Fruit fly (Drosophila melanogaster) whole organism, embryonic: Measurements from ENCODE around the gene CG10570.
A peak's percentile ranks its signal among the peaks of the same experiment; 100 is the strongest.

ENCODE experiments used
- B-H2 ChIP-seq: fragments of 200-800 bp; sonication (Bioruptor generic); optimal IDR thresholded peaks from 2 replicates; lab custom pipeline; 2018; ENCODE audit warnings: missing biosample characterization, mild to moderate bottlenecking, missing genetic modification characterization
- Blimp-1 ChIP-seq: fragments of 200-800 bp; sonication (Bioruptor generic); optimal IDR thresholded peaks from 3 replicates; lab custom pipeline; 2018; ENCODE audit warnings: missing biosample characterization, missing genetic modification characterization, mild to moderate bottlenecking, moderate library complexity, missing genetic modification reagents
- CG10431 ChIP-seq: fragments of 200-800 bp; sonication (Bioruptor generic); optimal IDR thresholded peaks from 3 replicates; lab custom pipeline; 2018; ENCODE audit warnings: missing biosample characterization, mild to moderate bottlenecking, missing genetic modification characterization
- CG10959 ChIP-seq: fragments of 200-800 bp; sonication (Bioruptor generic); IDR thresholded peaks from 2 replicates; pipeline ENCODE4 v1.3.6; 2022; ENCODE audit warnings: missing biosample characterization, missing genetic modification characterization
- CG12391 ChIP-seq: fragments of 200-800 bp; sonication (Bioruptor generic); optimal IDR thresholded peaks from 3 replicates; lab custom pipeline; 2018; ENCODE audit warnings: missing biosample characterization, mild to moderate bottlenecking, missing genetic modification characterization, moderate library complexity
- CG13894 ChIP-seq: fragments of 200-800 bp; sonication (Bioruptor generic); optimal IDR thresholded peaks from 3 replicates; lab custom pipeline; 2018; ENCODE audit warnings: missing biosample characterization, mild to moderate bottlenecking, missing genetic modification characterization, moderate library complexity
- CG15601 ChIP-seq: fragments of 200-800 bp; sonication (Bioruptor generic); optimal IDR thresholded peaks from 3 replicates; lab custom pipeline; 2019; ENCODE audit warnings: missing biosample characterization, mild to moderate bottlenecking, missing genetic modification characterization, moderate library complexity
- CG16863 ChIP-seq: fragments of 200-800 bp; sonication (Bioruptor generic); optimal IDR thresholded peaks from 3 replicates; lab custom pipeline; 2016; ENCODE audit warnings: missing biosample characterization, missing genetic modification characterization
- CG17359 ChIP-seq: fragments of 200-800 bp; sonication (Bioruptor generic); optimal IDR thresholded peaks from 3 replicates; lab custom pipeline; 2018; ENCODE audit warnings: missing biosample characterization, mild to moderate bottlenecking, missing genetic modification characterization, moderate library complexity
- CG18599 ChIP-seq: fragments of 200-800 bp; sonication (Bioruptor generic); optimal IDR thresholded peaks from 3 replicates; lab custom pipeline; 2017; ENCODE audit warnings: missing biosample characterization, missing genetic modification characterization, mild to moderate bottlenecking, moderate library complexity, missing genetic modification reagents
- CG18764 ChIP-seq: fragments of 200-800 bp; sonication (Bioruptor generic); optimal IDR thresholded peaks from 3 replicates; lab custom pipeline; 2016; ENCODE audit warnings: missing biosample characterization, missing genetic modification characterization
- CG2129 ChIP-seq: fragments of 200-800 bp; sonication (Bioruptor generic); IDR thresholded peaks from 2 replicates; pipeline ENCODE4 v1.3.6; 2022; ENCODE audit warnings: missing biosample characterization, missing genetic modification characterization; ENCODE audit not compliant: partially characterized antibody
- CG2199 ChIP-seq: fragments of 200-800 bp; sonication (Bioruptor generic); IDR thresholded peaks from 3 replicates; pipeline ENCODE4 v1.3.6; 2022; ENCODE audit warnings: missing biosample characterization, missing genetic modification characterization
- CG32772 ChIP-seq: fragments of 200-800 bp; sonication (Bioruptor generic); IDR thresholded peaks from 2 replicates; pipeline ENCODE4 v1.3.6; 2022; ENCODE audit warnings: missing biosample characterization, missing genetic modification characterization
- CG33213 ChIP-seq: fragments of 200-800 bp; sonication (Bioruptor generic); optimal IDR thresholded peaks from 3 replicates; lab custom pipeline; 2016; ENCODE audit warnings: missing biosample characterization, missing genetic modification characterization
- CG34376 ChIP-seq: fragments of 200-800 bp; sonication (Bioruptor generic); optimal IDR thresholded peaks from 2 replicates; lab custom pipeline; 2018; ENCODE audit warnings: missing biosample characterization, mild to moderate bottlenecking, missing genetic modification characterization
- CG42726 ChIP-seq: fragments of 200-800 bp; sonication (Bioruptor generic); IDR thresholded peaks from 2 replicates; pipeline ENCODE4 v1.3.6; 2022; ENCODE audit warnings: missing biosample characterization, missing genetic modification characterization; ENCODE audit not compliant: partially characterized antibody
- CG6683 ChIP-seq: fragments of 200-800 bp; sonication (Bioruptor generic); optimal IDR thresholded peaks from 2 replicates; lab custom pipeline; 2017; ENCODE audit warnings: missing biosample characterization, mild to moderate bottlenecking, missing genetic modification characterization, missing genetic modification reagents
- CG6854 ChIP-seq: fragments of 200-800 bp; sonication (Bioruptor generic); optimal IDR thresholded peaks from 3 replicates; lab custom pipeline; 2017; ENCODE audit warnings: missing biosample characterization, mild to moderate bottlenecking, missing genetic modification characterization
- CG7372 ChIP-seq: fragments of 200-800 bp; sonication (Bioruptor generic); IDR thresholded peaks from 2 replicates; pipeline ENCODE4 v1.3.6; 2022; ENCODE audit warnings: missing biosample characterization, missing genetic modification characterization
- Deaf1 ChIP-seq: fragments of 200-800 bp; optimal IDR thresholded peaks from 3 replicates; lab custom pipeline; 2019; ENCODE audit warnings: missing biosample characterization, mild to moderate bottlenecking, missing genetic modification characterization, moderate library complexity
- HLH3B ChIP-seq: fragments of 200-800 bp; sonication (Bioruptor generic); IDR thresholded peaks from 2 replicates; pipeline ENCODE4 v1.3.6; 2022; ENCODE audit warnings: missing biosample characterization, missing genetic modification characterization
- Lhr ChIP-seq: fragments of 200-800 bp; sonication (Bioruptor generic); optimal IDR thresholded peaks from 3 replicates; lab custom pipeline; 2017; ENCODE audit warnings: mild to moderate bottlenecking, missing biosample characterization, missing genetic modification reagents, missing genetic modification characterization
- Med ChIP-seq: fragments of 200-800 bp; sonication (Bioruptor generic); peaks from one replicate; lab custom pipeline; 2016; ENCODE audit warnings: missing biosample characterization, missing genetic modification characterization, mild to moderate bottlenecking, inconsistent platforms, moderate library complexity
- Trl ChIP-seq, 3 experiments: fragments of >200 bp in 2 of 3; fragments of 200-800 bp in 1 of 3; sonication (Bioruptor generic) in 1 of 3; optimal IDR thresholded peaks; 2 replicates in 1 of 3; 3 replicates in 2 of 3; lab custom pipeline; 2016 to 2017; ENCODE audit warnings: missing biosample characterization in 1 of 3, missing genetic modification characterization in 1 of 3
- bbx ChIP-seq: fragments of 200-800 bp; sonication (Bioruptor generic); IDR thresholded peaks from 2 replicates; pipeline ENCODE4 v1.3.6; 2022; ENCODE audit warnings: missing biosample characterization, missing genetic modification characterization; ENCODE audit not compliant: partially characterized antibody
- cwo ChIP-seq: fragments of 200-800 bp; sonication (Bioruptor generic); optimal IDR thresholded peaks from 3 replicates; lab custom pipeline; 2017; ENCODE audit warnings: missing biosample characterization, missing genetic modification characterization, mild to moderate bottlenecking, moderate library complexity, missing genetic modification reagents
- disco-r ChIP-seq: fragments of 200-800 bp; sonication (Bioruptor generic); optimal IDR thresholded peaks from 2 replicates; lab custom pipeline; 2016; ENCODE audit warnings: missing biosample characterization, missing genetic modification characterization
- dysf ChIP-seq: fragments of 200-800 bp; sonication (Bioruptor generic); IDR thresholded peaks from 3 replicates; pipeline ENCODE4 v1.3.6; 2022; ENCODE audit warnings: missing biosample characterization, missing genetic modification characterization
- exex ChIP-seq: fragments of 200-800 bp; sonication (Bioruptor generic); optimal IDR thresholded peaks from 4 replicates; lab custom pipeline; 2018; ENCODE audit warnings: missing biosample characterization, mild to moderate bottlenecking, missing genetic modification characterization, moderate library complexity
- kni ChIP-seq: fragments of 200-800 bp; sonication (Bioruptor generic); optimal IDR thresholded peaks from 3 replicates; lab custom pipeline; 2017; ENCODE audit warnings: mild to moderate bottlenecking, missing biosample characterization, missing genetic modification reagents, missing genetic modification characterization
- mirr ChIP-seq: fragments of 200-800 bp; sonication (Bioruptor generic); optimal IDR thresholded peaks from 3 replicates; lab custom pipeline; 2018; ENCODE audit warnings: missing biosample characterization, mild to moderate bottlenecking, missing genetic modification characterization
- sd ChIP-seq: fragments of 200-800 bp; sonication (Bioruptor generic); optimal IDR thresholded peaks from 3 replicates; lab custom pipeline; 2018; ENCODE audit warnings: missing biosample characterization, mild to moderate bottlenecking, missing genetic modification characterization, moderate library complexity
- sens ChIP-seq: fragments of 200-800 bp; sonication (Bioruptor generic); peaks from one replicate; lab custom pipeline; 2016; ENCODE audit warnings: missing biosample characterization, missing genetic modification characterization
- sens-2 ChIP-seq: fragments of 200-800 bp; sonication (Bioruptor generic); IDR thresholded peaks from 2 replicates; pipeline ENCODE4 v1.3.6; 2022; ENCODE audit warnings: missing biosample characterization, missing genetic modification characterization
- sqz ChIP-seq: fragments of 200-800 bp; sonication (Bioruptor generic); optimal IDR thresholded peaks from 3 replicates; lab custom pipeline; 2018; ENCODE audit warnings: missing biosample characterization, mild to moderate bottlenecking, missing genetic modification characterization
- sug ChIP-seq: fragments of 200-800 bp; optimal IDR thresholded peaks from 2 replicates; lab custom pipeline; 2019; ENCODE audit warnings: missing biosample characterization, mild to moderate bottlenecking, missing genetic modification characterization, moderate library complexity
- trem ChIP-seq: fragments of 200-800 bp; optimal IDR thresholded peaks from 3 replicates; lab custom pipeline; 2019; ENCODE audit warnings: missing biosample characterization, mild to moderate bottlenecking, missing genetic modification characterization, moderate library complexity

Gene CG10570

dm6 chr2L:18788953-18789352 lies 22.1 kb downstream of the CG10570 start:
- TF ChIP-seq sqz (GFP tag; lab: Kevin White, UChicago) = peak; percentile 20
- no peak for TF ChIP-seq CG42726 (GFP tag; lab: Robert Waterston, UW)
- peak; percentile 38 for TF ChIP-seq cwo (GFP tag; lab: Kevin White, UChicago)
- no peak for TF ChIP-seq HLH3B
- TF ChIP-seq Lhr = no peak
- TF ChIP-seq CG15601 (tag; lab: Kevin White, UChicago) = peak; percentile 22
- TF ChIP-seq CG2129 (GFP tag; lab: Robert Waterston, UW) = no peak
- TF ChIP-seq sd (tag; lab: Kevin White, UChicago) = peak; percentile 15
- TF ChIP-seq CG32772 (GFP tag; lab: Robert Waterston, UW) = no peak
- peak; percentile 21 for TF ChIP-seq CG17359 (tag; lab: Kevin White, UChicago)
- no peak for TF ChIP-seq CG10431 (GFP tag; lab: Kevin White, UChicago)
- TF ChIP-seq CG33213 (GFP tag; lab: Kevin White, UChicago) = no peak
- no peak for TF ChIP-seq CG18764
- peak; percentile 44 for TF ChIP-seq sug
- peak; percentile 43 for TF ChIP-seq Blimp-1 (GFP tag; lab: Kevin White, UChicago)
- TF ChIP-seq CG2199 (GFP tag; lab: Robert Waterston, UW) = 0 out of 3 replicates have a peak, but pooled peaks have one; percentile 31
- TF ChIP-seq kni (GFP tag; lab: Kevin White, UChicago) = no peak
- no peak for TF ChIP-seq sens-2 (GFP tag; lab: Robert Waterston, UW)
- peak; percentile 22 for TF ChIP-seq Deaf1
- TF ChIP-seq CG10959 (GFP tag; lab: Robert Waterston, UW) = no peak
- no peak for TF ChIP-seq CG6683 (GFP tag; lab: Kevin White, UChicago)
- no peak for TF ChIP-seq disco-r (GFP tag; lab: Kevin White, UChicago)
- TF ChIP-seq CG7372 (GFP tag; lab: Robert Waterston, UW) = peak; percentile 22; the same call in 1 of the 2 replicates
- no peak for TF ChIP-seq CG13894 (tag; lab: Kevin White, UChicago)
- peak; percentile 61 for TF ChIP-seq Med
- TF ChIP-seq dysf = no peak
- no peak for TF ChIP-seq CG16863 (GFP tag; lab: Kevin White, UChicago)
- no peak for TF ChIP-seq CG6854 (GFP tag; lab: Kevin White, UChicago)
- peak; percentile 16 for TF ChIP-seq exex (tag; lab: Kevin White, UChicago)
- TF ChIP-seq bbx (GFP tag; lab: Robert Waterston, UW) = no peak
- peak; percentile 76 for TF ChIP-seq sens
- TF ChIP-seq B-H2 (GFP tag; lab: Kevin White, UChicago) = no peak

dm6 chr2L:18787415-18787989 lies 23.6 kb downstream of the CG10570 start:
- no peak for TF ChIP-seq CG10431 (GFP tag; lab: Kevin White, UChicago)
- TF ChIP-seq sug = peak; percentile 69
- peak; percentile 66 for TF ChIP-seq CG34376 (GFP tag; lab: Kevin White, UChicago)
- no peak for TF ChIP-seq Blimp-1 (GFP tag; lab: Kevin White, UChicago)
- peak; percentile 70 for TF ChIP-seq exex (tag; lab: Kevin White, UChicago)
- 0 out of 3 replicates have a peak, but pooled peaks have one; percentile 57 for TF ChIP-seq CG2199 (GFP tag; lab: Robert Waterston, UW)
- peak; percentile 12 for TF ChIP-seq CG18599 (GFP tag; lab: Kevin White, UChicago)
- peak; percentile 80 for TF ChIP-seq Deaf1
- no peak for TF ChIP-seq trem (tag; lab: Kevin White, UChicago)
- peak; percentile 72 for TF ChIP-seq mirr
- TF ChIP-seq Med = peak; percentile 38
- peak in 1 of 2 experiments; percentile 2 for TF ChIP-seq Trl (optimal IDR thresholded peaks at IDR 0.05; lab: Kevin White, UChicago)
- TF ChIP-seq Trl (GFP tag; optimal IDR thresholded peaks at IDR 0.05; lab: Kevin White, UChicago) = no peak
- TF ChIP-seq CG12391 (tag; lab: Kevin White, UChicago) = no peak
